Fruit fly (Drosophila melanogaster) whole organism, prepupa: ENCODE data around the gene CG32147.
A peak's percentile ranks its signal among the peaks of the same experiment; 100 is the strongest.

Source experiments
- Blimp-1 ChIP-seq: fragments of 200-800 bp; sonication (Bioruptor generic); optimal IDR thresholded peaks from 3 replicates; lab custom pipeline; 2017; ENCODE audit warnings: missing biosample characterization, missing genetic modification characterization, mild to moderate bottlenecking, moderate library complexity, missing genetic modification reagents
- CG10631 ChIP-seq: fragments of 200-800 bp; sonication (Bioruptor generic); optimal IDR thresholded peaks from 2 replicates; lab custom pipeline; 2016; ENCODE audit warnings: missing biosample characterization, missing genetic modification characterization
- CG10669 ChIP-seq: fragments of 200-800 bp; sonication (Bioruptor generic); optimal IDR thresholded peaks from 3 replicates; lab custom pipeline; 2018; ENCODE audit warnings: missing biosample characterization, mild to moderate bottlenecking, missing genetic modification characterization, moderate library complexity
- CG11762 ChIP-seq: fragments of 200-800 bp; sonication (Bioruptor generic); optimal IDR thresholded peaks from 3 replicates; lab custom pipeline; 2016; ENCODE audit warnings: missing biosample characterization, missing genetic modification characterization; ENCODE audit not compliant: insufficient read depth
- CG11902 ChIP-seq: fragments of 200-800 bp; sonication (Bioruptor generic); optimal IDR thresholded peaks from 3 replicates; lab custom pipeline; 2016; ENCODE audit warnings: missing biosample characterization, missing genetic modification characterization
- CG15336 ChIP-seq: fragments of 200-800 bp; sonication (Bioruptor generic); IDR thresholded peaks from 2 replicates; pipeline ENCODE4 v1.3.6; 2022; ENCODE audit warnings: missing biosample characterization, missing genetic modification characterization
- CG1621 ChIP-seq: fragments of 200-800 bp; sonication (Bioruptor generic); optimal IDR thresholded peaks from 3 replicates; lab custom pipeline; 2018; ENCODE audit warnings: missing biosample characterization, mild to moderate bottlenecking, missing genetic modification characterization
- CG16779 ChIP-seq: fragments of 200-800 bp; sonication (Bioruptor generic); optimal IDR thresholded peaks from 3 replicates; lab custom pipeline; 2017; ENCODE audit warnings: missing biosample characterization, mild to moderate bottlenecking, missing genetic modification characterization
- CG3032 ChIP-seq: fragments of 200-800 bp; optimal IDR thresholded peaks from 2 replicates; lab custom pipeline; 2019; ENCODE audit warnings: missing biosample characterization, mild to moderate bottlenecking, missing genetic modification characterization, moderate library complexity
- CG31627 ChIP-seq: fragments of 200-800 bp; sonication (Bioruptor generic); optimal IDR thresholded peaks from 3 replicates; lab custom pipeline; 2016; ENCODE audit warnings: missing biosample characterization, missing genetic modification characterization
- CG32006 ChIP-seq: fragments of 200-800 bp; sonication (Bioruptor generic); optimal IDR thresholded peaks from 3 replicates; lab custom pipeline; 2017; ENCODE audit warnings: missing biosample characterization, mild to moderate bottlenecking, missing genetic modification characterization
- CG34406 ChIP-seq: fragments of 200-800 bp; sonication (Bioruptor generic); optimal IDR thresholded peaks from 3 replicates; lab custom pipeline; 2016; ENCODE audit warnings: missing biosample characterization, missing genetic modification characterization
- CG3919 ChIP-seq: fragments of 200-800 bp; sonication (Bioruptor generic); optimal IDR thresholded peaks from 3 replicates; lab custom pipeline; 2016; ENCODE audit warnings: missing biosample characterization, missing genetic modification characterization
- CG4318 ChIP-seq: fragments of 200-800 bp; sonication (Bioruptor generic); optimal IDR thresholded peaks from 3 replicates; lab custom pipeline; 2017; ENCODE audit warnings: missing biosample characterization, mild to moderate bottlenecking, missing genetic modification characterization
- CG6163 ChIP-seq: fragments of 200-800 bp; sonication (Bioruptor generic); IDR thresholded peaks from 3 replicates; pipeline ENCODE4 v1.3.6; 2022; ENCODE audit warnings: missing biosample characterization, missing genetic modification characterization
- CG6276 ChIP-seq: fragments of 200-800 bp; sonication (Bioruptor generic); optimal IDR thresholded peaks from 2 replicates; lab custom pipeline; 2017; ENCODE audit warnings: missing biosample characterization, mild to moderate bottlenecking, missing genetic modification characterization
- CG6792 ChIP-seq: fragments of 200-800 bp; sonication (Bioruptor generic); optimal IDR thresholded peaks from 3 replicates; lab custom pipeline; 2016; ENCODE audit warnings: missing biosample characterization, missing genetic modification characterization
- CG6808 ChIP-seq: fragments of 200-800 bp; sonication (Bioruptor generic); optimal IDR thresholded peaks from 3 replicates; lab custom pipeline; 2017; ENCODE audit warnings: missing biosample characterization, missing genetic modification characterization, mild to moderate bottlenecking, moderate library complexity, missing genetic modification reagents
- CG6854 ChIP-seq: fragments of 200-800 bp; sonication (Bioruptor generic); optimal IDR thresholded peaks from 2 replicates; lab custom pipeline; 2017; ENCODE audit warnings: missing biosample characterization, mild to moderate bottlenecking, missing genetic modification characterization
- CG7368 ChIP-seq: fragments of 200-800 bp; sonication (Bioruptor generic); optimal IDR thresholded peaks from 3 replicates; lab custom pipeline; 2016; ENCODE audit warnings: missing biosample characterization, missing genetic modification characterization
- CG8119 ChIP-seq: fragments of 200-800 bp; sonication (Bioruptor generic); IDR thresholded peaks from 3 replicates; pipeline ENCODE4 v1.3.6; 2022; ENCODE audit warnings: missing biosample characterization, missing genetic modification characterization
- CG8319 ChIP-seq: fragments of 200-800 bp; sonication (Bioruptor generic); optimal IDR thresholded peaks from 3 replicates; lab custom pipeline; 2016; ENCODE audit warnings: missing biosample characterization, missing genetic modification characterization
- CG8632 ChIP-seq: fragments of 200-800 bp; sonication (Bioruptor generic); optimal IDR thresholded peaks from 3 replicates; lab custom pipeline; 2016; ENCODE audit warnings: missing biosample characterization, missing genetic modification characterization
- Eip78C ChIP-seq: fragments of 200-800 bp; sonication (Bioruptor generic); peaks from one replicate; lab custom pipeline; 2016; ENCODE audit warnings: missing biosample characterization, missing genetic modification characterization
- Eip93F ChIP-seq: fragments of 200-800 bp; sonication (Bioruptor generic); optimal IDR thresholded peaks from 2 replicates; lab custom pipeline; 2016; ENCODE audit warnings: missing biosample characterization, mild to moderate bottlenecking, missing genetic modification characterization
- Ets21C ChIP-seq: fragments of 200-800 bp; sonication (Bioruptor generic); optimal IDR thresholded peaks from 3 replicates; lab custom pipeline; 2016; ENCODE audit warnings: missing biosample characterization, missing genetic modification characterization
- Gug ChIP-seq: fragments of 200-800 bp; sonication (Bioruptor generic); IDR thresholded peaks from 2 replicates; pipeline ENCODE4 v1.3.6; 2022; ENCODE audit warnings: missing biosample characterization, missing genetic modification characterization
- Hr38 ChIP-seq: sonication (Bioruptor generic); optimal IDR thresholded peaks from 2 replicates; lab custom pipeline; 2016; ENCODE audit warnings: missing biosample characterization, missing genetic modification characterization
- Hr39 ChIP-seq: fragments of 200-800 bp; sonication (Bioruptor generic); optimal IDR thresholded peaks from 2 replicates; lab custom pipeline; 2016; ENCODE audit warnings: missing biosample characterization, missing genetic modification characterization
- Hr4 ChIP-seq: fragments of 200-800 bp; sonication (Bioruptor generic); optimal IDR thresholded peaks from 3 replicates; lab custom pipeline; 2016; ENCODE audit warnings: missing biosample characterization, missing genetic modification characterization
- OdsH ChIP-seq: fragments of 200-800 bp; sonication (Bioruptor generic); optimal IDR thresholded peaks from 3 replicates; lab custom pipeline; 2016; ENCODE audit warnings: missing biosample characterization, missing genetic modification characterization
- Sox102F ChIP-seq: fragments of 200-800 bp; sonication (Bioruptor generic); optimal IDR thresholded peaks from 2 replicates; lab custom pipeline; 2016; ENCODE audit warnings: missing biosample characterization, mild to moderate bottlenecking, missing genetic modification characterization
- Sox14 ChIP-seq: fragments of 200-800 bp; sonication (Bioruptor generic); optimal IDR thresholded peaks from 3 replicates; lab custom pipeline; 2016; ENCODE audit warnings: missing biosample characterization, missing genetic modification characterization
- Sox15 ChIP-seq: fragments of 200-800 bp; sonication (Bioruptor generic); optimal IDR thresholded peaks from 3 replicates; lab custom pipeline; 2016; ENCODE audit warnings: missing biosample characterization, missing genetic modification characterization
- achi ChIP-seq: fragments of 200-800 bp; sonication (Bioruptor generic); optimal IDR thresholded peaks from 3 replicates; lab custom pipeline; 2016; ENCODE audit warnings: missing biosample characterization, missing genetic modification characterization
- acj6 ChIP-seq: fragments of 200-800 bp; sonication (Bioruptor generic); optimal IDR thresholded peaks from 3 replicates; lab custom pipeline; 2016; ENCODE audit warnings: missing biosample characterization, missing genetic modification characterization
- cyc ChIP-seq: fragments of 200-800 bp; sonication (Bioruptor generic); optimal IDR thresholded peaks from 3 replicates; lab custom pipeline; 2016; ENCODE audit warnings: missing biosample characterization, missing genetic modification characterization
- dac ChIP-seq: fragments of 200-800 bp; sonication (Bioruptor generic); optimal IDR thresholded peaks from 2 replicates; lab custom pipeline; 2017; ENCODE audit warnings: missing biosample characterization, mild to moderate bottlenecking, missing genetic modification characterization
- dsx ChIP-seq: fragments of 200-800 bp; optimal IDR thresholded peaks from 3 replicates; lab custom pipeline; 2019; ENCODE audit warnings: missing biosample characterization, mild to moderate bottlenecking, missing genetic modification characterization, moderate library complexity; ENCODE audit not compliant: poor library complexity, severe bottlenecking
- eg ChIP-seq: fragments of 200-800 bp; sonication (Bioruptor generic); IDR thresholded peaks from 3 replicates; pipeline ENCODE4 v1.3.6; 2022; ENCODE audit warnings: missing biosample characterization, missing genetic modification characterization
- esn ChIP-seq: fragments of 200-800 bp; sonication (Bioruptor generic); optimal IDR thresholded peaks from 2 replicates; lab custom pipeline; 2016; ENCODE audit warnings: missing biosample characterization, mild to moderate bottlenecking, missing genetic modification characterization, moderate library complexity
- fd59A ChIP-seq: fragments of 200-800 bp; sonication (Bioruptor generic); optimal IDR thresholded peaks from 2 replicates; lab custom pipeline; 2017; ENCODE audit warnings: missing biosample characterization, mild to moderate bottlenecking, missing genetic modification characterization, missing genetic modification reagents
- fd85E ChIP-seq: fragments of 200-800 bp; sonication (Bioruptor generic); optimal IDR thresholded peaks from 3 replicates; lab custom pipeline; 2016; ENCODE audit warnings: missing biosample characterization, missing genetic modification characterization
- fkh ChIP-seq: fragments of 200-800 bp; sonication (Bioruptor generic); optimal IDR thresholded peaks from 3 replicates; lab custom pipeline; 2017; ENCODE audit warnings: missing biosample characterization, mild to moderate bottlenecking, missing genetic modification characterization, moderate library complexity
- net ChIP-seq: fragments of 200-800 bp; sonication (Bioruptor generic); optimal IDR thresholded peaks from 3 replicates; lab custom pipeline; 2016; ENCODE audit warnings: missing biosample characterization, missing genetic modification characterization
- pdm3 ChIP-seq: fragments of 200-800 bp; sonication (Bioruptor generic); optimal IDR thresholded peaks from 3 replicates; lab custom pipeline; 2016; ENCODE audit warnings: missing biosample characterization, missing genetic modification characterization
- salr ChIP-seq, 2 experiments: fragments of 200-800 bp; sonication (Bioruptor generic); optimal IDR thresholded peaks; 3 replicates each; lab custom pipeline; 2016 to 2018; ENCODE audit warnings: missing biosample characterization in 2 of 2, missing genetic modification characterization in 2 of 2, mild to moderate bottlenecking in 1 of 2
- spab ChIP-seq: fragments of 200-800 bp; sonication (Bioruptor generic); optimal IDR thresholded peaks from 2 replicates; lab custom pipeline; 2017; ENCODE audit warnings: missing biosample characterization, mild to moderate bottlenecking, missing genetic modification characterization, missing genetic modification reagents
- ss ChIP-seq, 2 experiments: fragments of 200-800 bp; sonication (Bioruptor generic); optimal IDR thresholded peaks; 2 replicates in 1 of 2; 3 replicates in 1 of 2; lab custom pipeline; 2017 to 2018; ENCODE audit warnings: mild to moderate bottlenecking in 2 of 2, missing biosample characterization in 2 of 2, missing genetic modification characterization in 2 of 2, moderate library complexity in 1 of 2
- topi ChIP-seq: fragments of 200-800 bp; sonication (Bioruptor generic); optimal IDR thresholded peaks from 3 replicates; lab custom pipeline; 2016; ENCODE audit warnings: missing biosample characterization, missing genetic modification characterization

The CG32147 gene

dm6 chr3L:15101639-15102413 lies 42.0 kb downstream of the CG32147 start:
- TF ChIP-seq Gug (GFP tag; lab: Robert Waterston, UW) (no peak), fd59A (GFP tag; lab: Kevin White, UChicago) (no peak), CG7368 (no peak), Ets21C (GFP tag; lab: Kevin White, UChicago) (peak; percentile 2), Sox15 (peak; percentile 1), CG11902 (peak; percentile 3), spab (GFP tag; lab: Kevin White, UChicago) (peak; percentile 43), salr (GFP tag; optimal IDR thresholded peaks at IDR 0.05; lab: Kevin White, UChicago) (no peak), Sox14 (GFP tag; lab: Kevin White, UChicago) (peak; percentile 68), Hr38 (no peak), fkh (GFP tag; lab: Kevin White, UChicago) (no peak), Eip93F (no peak), CG3919 (GFP tag; lab: Kevin White, UChicago) (peak; percentile 12), CG11762 (GFP tag; lab: Kevin White, UChicago) (peak; percentile 2), acj6 (GFP tag; lab: Kevin White, UChicago) (peak; percentile 52), CG10669 (GFP tag; lab: Kevin White, UChicago) (peak; percentile 33), Sox102F (GFP tag; lab: Kevin White, UChicago) (peak; percentile 56), fd85E (GFP tag; lab: Kevin White, UChicago) (no peak), achi (GFP tag; lab: Kevin White, UChicago) (peak; percentile 35), CG8632 (GFP tag; lab: Kevin White, UChicago) (no peak), net (GFP tag; lab: Kevin White, UChicago) (peak; percentile 16), CG16779 (tag; lab: Kevin White, UChicago) (peak; percentile 1), CG10631 (GFP tag; lab: Kevin White, UChicago) (peak; percentile 13), eg (peak; percentile 51; the same call in 2 of the 3 replicates), CG8319 (GFP tag; lab: Kevin White, UChicago) (no peak), cyc (GFP tag; lab: Kevin White, UChicago) (peak; percentile 60), CG32006 (GFP tag; lab: Kevin White, UChicago) (peak; percentile 23), CG15336 (GFP tag; lab: Robert Waterston, UW) (peak; percentile 37; the same call in 1 of the 2 replicates), topi (peak; percentile 8), ss (GFP tag; optimal IDR thresholded peaks at IDR 0.05; lab: Kevin White, UChicago) (peak in 1 of 2 experiments; percentile 85), CG6276 (GFP tag; lab: Kevin White, UChicago) (no peak), dsx (peak; percentile 63), CG6792 (GFP tag; lab: Kevin White, UChicago) (no peak), Hr39 (GFP tag; lab: Kevin White, UChicago) (peak; percentile 52), CG6808 (GFP tag; lab: Kevin White, UChicago) (peak; percentile 6), CG4318 (GFP tag; lab: Kevin White, UChicago) (no peak), pdm3 (GFP tag; lab: Kevin White, UChicago) (peak; percentile 59), Blimp-1 (peak; percentile 46), Hr4 (GFP tag; lab: Kevin White, UChicago) (peak; percentile 34), CG6854 (peak; percentile 100), Eip78C (GFP tag; lab: Kevin White, UChicago) (peak; percentile 67), OdsH (GFP tag; lab: Kevin White, UChicago) (no peak), dac (GFP tag; lab: Kevin White, UChicago) (no peak), CG3032 (no peak), CG34406 (GFP tag; lab: Kevin White, UChicago) (peak; percentile 2), esn (GFP tag; lab: Kevin White, UChicago) (peak; percentile 51), CG1621 (tag; lab: Kevin White, UChicago) (no peak), CG8119 (GFP tag; lab: Robert Waterston, UW) (no peak), CG6163 (GFP tag; lab: Robert Waterston, UW) (peak; percentile 53; the same call in 2 of the 3 replicates), CG31627 (GFP tag; lab: Kevin White, UChicago) (peak; percentile 54)
